Worm (Caenorhabditis elegans): Measurements from ENCODE around the gene top-3.

- TF ChIP-seq tbp1 (GFP tag; optimal IDR thresholded peaks at IDR 0.05) (no peak), pha-4 (tag; optimal IDR thresholded peaks at IDR 0.05) (no peak), unc-62 (GFP tag; optimal IDR thresholded peaks at IDR 0.05) (no peak), nhr-90 (tag; optimal IDR thresholded peaks at IDR 0.05) (no peak), akir-1 (GFP tag; optimal IDR thresholded peaks at IDR 0.05) (no peak), ama-1 (optimal IDR thresholded peaks at IDR 0.05) (no peak), ama-1 (GFP tag; optimal IDR thresholded peaks at IDR 0.05) (no peak), aptf-2 (GFP tag; conservative IDR thresholded peaks at IDR 0.05) (no peak), sdz-38 (tag; optimal IDR thresholded peaks at IDR 0.05) (no peak), ets-4 (GFP tag; optimal IDR thresholded peaks at IDR 0.05) (no peak), nfyb-1 (GFP tag; IDR thresholded peaks at IDR 0.05) (no peak), rpc-1 (optimal IDR thresholded peaks at IDR 0.05) (no peak), rpc-1 (tag; optimal IDR thresholded peaks at IDR 0.05) (no peak), xnd-1 (tag; optimal IDR thresholded peaks at IDR 0.05) (no peak), nfya-1 (tag; optimal IDR thresholded peaks at IDR 0.05; ENCODE audit: borderline replicate concordance, insufficient read depth) (no peak)
Measured at ce11 chrIII:11900022-11900421, 60.0 kb downstream of the top-3 start.

Data from whole organism, young adult.